Worm (Caenorhabditis elegans) whole organism, mixed stage, embryonic: ENCODE data around the gene F12D9.2.

Experiments
- M03D4.4 ChIP-seq: sonication (generic microtip); optimal IDR thresholded peaks from 2 replicates; lab custom pipeline; 2017; ENCODE audit warnings: mild to moderate bottlenecking, missing genetic modification characterization, missing compliant biosample characterization
- bed-3 ChIP-seq: fragments of 200-800 bp; sonication (Bioruptor generic); optimal IDR thresholded peaks from 3 replicates; lab custom pipeline; 2018; ENCODE audit warnings: mild to moderate bottlenecking, missing genetic modification characterization, moderate library complexity, missing compliant biosample characterization
- blmp-1 ChIP-seq: fragments of 150-350 bp; optimal IDR thresholded peaks from 2 replicates; lab custom pipeline; 2014; ENCODE audit warnings: missing biosample characterization, missing genetic modification characterization
- ceh-39 ChIP-seq: fragments of 150-350 bp; optimal IDR thresholded peaks from 2 replicates; lab custom pipeline; 2014; ENCODE audit warnings: missing biosample characterization, missing genetic modification characterization
- ceh-43 ChIP-seq: fragments of 200-800 bp; sonication (Bioruptor generic); optimal IDR thresholded peaks from 2 replicates; lab custom pipeline; 2018; ENCODE audit warnings: mild to moderate bottlenecking, missing genetic modification characterization, moderate library complexity, missing compliant biosample characterization
- ceh-83 ChIP-seq: fragments of 200-800 bp; sonication (Bioruptor generic); optimal IDR thresholded peaks from 2 replicates; lab custom pipeline; 2018; ENCODE audit warnings: mild to moderate bottlenecking, missing genetic modification characterization, missing compliant biosample characterization
- ces-1 ChIP-seq: fragments of 150-350 bp; optimal IDR thresholded peaks from 2 replicates; lab custom pipeline; 2014; ENCODE audit warnings: missing biosample characterization, missing genetic modification reagents, missing genetic modification characterization
- cnd-1 ChIP-seq: fragments of 200-800 bp; sonication (Bioruptor generic); optimal IDR thresholded peaks from 2 replicates; lab custom pipeline; 2018; ENCODE audit warnings: mild to moderate bottlenecking, missing genetic modification characterization, missing compliant biosample characterization
- drap-1 ChIP-seq: fragments of 200-800 bp; sonication (Bioruptor generic); optimal IDR thresholded peaks from 3 replicates; lab custom pipeline; 2018; ENCODE audit warnings: mild to moderate bottlenecking, missing genetic modification characterization, missing compliant biosample characterization
- elt-1 ChIP-seq: sonication (generic microtip); optimal IDR thresholded peaks from 2 replicates; lab custom pipeline; 2017; ENCODE audit warnings: missing genetic modification characterization, mild to moderate bottlenecking, missing compliant biosample characterization, antibody characterized with exemption, moderate library complexity, borderline replicate concordance; ENCODE audit not compliant: insufficient read depth
- elt-3 ChIP-seq: fragments of 150-350 bp; optimal IDR thresholded peaks from 2 replicates; lab custom pipeline; 2014; ENCODE audit warnings: missing biosample characterization, missing genetic modification characterization
- flh-1 ChIP-seq: fragments of 200-800 bp; sonication (Bioruptor generic); optimal IDR thresholded peaks from 2 replicates; lab custom pipeline; 2018; ENCODE audit warnings: mild to moderate bottlenecking, missing genetic modification characterization, moderate library complexity, missing compliant biosample characterization
- hlh-1 ChIP-seq: fragments of 150-350 bp; optimal IDR thresholded peaks from 2 replicates; lab custom pipeline; 2014; ENCODE audit warnings: missing biosample characterization, missing genetic modification reagents, missing genetic modification characterization
- lin-32 ChIP-seq: fragments of 200-800 bp; sonication (Bioruptor generic); optimal IDR thresholded peaks from 2 replicates; lab custom pipeline; 2018; ENCODE audit warnings: mild to moderate bottlenecking, missing genetic modification characterization, missing compliant biosample characterization
- lsy-2 ChIP-seq: fragments of 150-350 bp; optimal IDR thresholded peaks from 2 replicates; lab custom pipeline; 2014; ENCODE audit warnings: missing biosample characterization, missing genetic modification characterization
- mab-5 ChIP-seq: fragments of 150-350 bp; optimal IDR thresholded peaks from 2 replicates; lab custom pipeline; 2014; ENCODE audit warnings: missing biosample characterization, missing genetic modification characterization
- mep-1 ChIP-seq: fragments of 150-350 bp; optimal IDR thresholded peaks from 2 replicates; lab custom pipeline; 2017; ENCODE audit warnings: missing biosample characterization, missing genetic modification reagents, missing genetic modification characterization, inconsistent platforms
- mls-2 ChIP-seq: sonication (generic microtip); optimal IDR thresholded peaks from 2 replicates; lab custom pipeline; 2016; ENCODE audit warnings: mild to moderate bottlenecking, missing genetic modification characterization, moderate library complexity, missing compliant biosample characterization
- nhr-12 ChIP-seq: fragments of 150-350 bp; optimal IDR thresholded peaks from 2 replicates; lab custom pipeline; 2014; ENCODE audit warnings: missing biosample characterization, missing genetic modification characterization
- nhr-2 ChIP-seq: fragments of 150-350 bp; optimal IDR thresholded peaks from 2 replicates; lab custom pipeline; 2014; ENCODE audit warnings: missing biosample characterization, missing genetic modification characterization
- nhr-237 ChIP-seq: fragments of 150-350 bp; optimal IDR thresholded peaks from 2 replicates; lab custom pipeline; 2014; ENCODE audit warnings: missing biosample characterization, missing genetic modification characterization
- nhr-28 ChIP-seq: fragments of 150-350 bp; optimal IDR thresholded peaks from 2 replicates; lab custom pipeline; 2014; ENCODE audit warnings: missing biosample characterization, missing genetic modification characterization
- nhr-76 ChIP-seq: sonication (generic microtip); optimal IDR thresholded peaks from 2 replicates; lab custom pipeline; 2017; ENCODE audit warnings: missing biosample characterization, missing genetic modification characterization
- sem-2 ChIP-seq: fragments of 200-800 bp; sonication (Bioruptor generic); optimal IDR thresholded peaks from 2 replicates; lab custom pipeline; 2018; ENCODE audit warnings: mild to moderate bottlenecking, missing genetic modification characterization, missing compliant biosample characterization
- snpc-4 ChIP-seq: fragments of 150-350 bp; optimal IDR thresholded peaks from 2 replicates; lab custom pipeline; 2014; ENCODE audit warnings: missing biosample characterization, missing genetic modification characterization
- sptf-1 ChIP-seq: sonication (generic microtip); optimal IDR thresholded peaks from 2 replicates; lab custom pipeline; 2017; ENCODE audit warnings: mild to moderate bottlenecking, missing genetic modification characterization, moderate library complexity, missing compliant biosample characterization
- tbx-8 ChIP-seq: fragments of 200-800 bp; sonication (Bioruptor generic); optimal IDR thresholded peaks from 2 replicates; lab custom pipeline; 2018; ENCODE audit warnings: mild to moderate bottlenecking, missing genetic modification characterization, moderate library complexity, missing compliant biosample characterization
- unc-120 ChIP-seq: sonication (generic microtip); optimal IDR thresholded peaks from 2 replicates; lab custom pipeline; 2017; ENCODE audit warnings: missing genetic modification characterization, missing compliant biosample characterization; ENCODE audit not compliant: poor library complexity, severe bottlenecking
- unc-39 ChIP-seq: fragments of 150-350 bp; optimal IDR thresholded peaks from 2 replicates; lab custom pipeline; 2014; ENCODE audit warnings: missing biosample characterization, missing genetic modification characterization
- zip-8 ChIP-seq: fragments of 150-350 bp; optimal IDR thresholded peaks from 2 replicates; lab custom pipeline; 2014; ENCODE audit warnings: missing biosample characterization, missing genetic modification characterization
- ztf-11 ChIP-seq: fragments of 150-350 bp; optimal IDR thresholded peaks from 2 replicates; lab custom pipeline; 2014; ENCODE audit warnings: missing biosample characterization, missing genetic modification characterization

F12D9.2 gene

ce11 chrX:8675151-8675550 lies 28.3 kb upstream of the F12D9.2 start:
- no peak for TF ChIP-seq drap-1 (GFP tag; lab: Kevin White, UChicago)
- TF ChIP-seq blmp-1 (tag; lab: Kevin White, UChicago), result no peak
- TF ChIP-seq mls-2, result no peak
- no peak for TF ChIP-seq tbx-8 (GFP tag; lab: Kevin White, UChicago)
- TF ChIP-seq nhr-2 (tag; lab: Kevin White, UChicago), result no peak
- TF ChIP-seq elt-1 (tag; lab: Kevin White, UChicago), result no peak
- TF ChIP-seq, all 35 proteins: peak for 0

ce11 chrX:8674514-8674913 lies 27.6 kb upstream of the F12D9.2 start:
- no peak for TF ChIP-seq unc-39 (tag; lab: Kevin White, UChicago)
- TF ChIP-seq snpc-4, result no peak
- no peak for TF ChIP-seq mep-1 (tag; lab: Kevin White, UChicago)
- TF ChIP-seq nhr-12 (tag; lab: Kevin White, UChicago), result no peak
- TF ChIP-seq M03D4.4 (tag; lab: Kevin White, UChicago), result no peak
- no peak for TF ChIP-seq cnd-1
- TF ChIP-seq sptf-1 (tag; lab: Kevin White, UChicago), result no peak
- no peak for TF ChIP-seq zip-8 (tag; lab: Kevin White, UChicago)
- no peak for TF ChIP-seq unc-120 (tag; lab: Kevin White, UChicago)
- TF ChIP-seq bed-3, result no peak
- TF ChIP-seq ceh-39, result no peak
- no peak for TF ChIP-seq mls-2
- TF ChIP-seq lsy-2, result no peak
- no peak for TF ChIP-seq ceh-43 (GFP tag; lab: Kevin White, UChicago)
- TF ChIP-seq ces-1 (GFP tag; lab: Kevin White, UChicago), result no peak
- no peak for TF ChIP-seq flh-1 (GFP tag; lab: Kevin White, UChicago)
- no peak for TF ChIP-seq ztf-11 (tag; lab: Kevin White, UChicago)
- no peak for TF ChIP-seq sem-2
- no peak for TF ChIP-seq nhr-28 (tag; lab: Kevin White, UChicago)
- no peak for TF ChIP-seq ceh-83

ce11 chrX:8672760-8673159 lies 25.9 kb upstream of the F12D9.2 start, which contains the start of the genes K09E2.2 and K09E2.3:
Gene K09E2.2, plus strand, starts transcription at chrX:8673060.
Gene K09E2.3, plus strand, starts transcription at chrX:8673084.
- TF ChIP-seq nhr-76, result no peak
- TF ChIP-seq nhr-237 (tag; lab: Kevin White, UChicago), result no peak
- no peak for TF ChIP-seq elt-3 (tag; lab: Kevin White, UChicago)

ce11 chrX:8662452-8662851 lies 15.6 kb upstream of the F12D9.2 start:
- TF ChIP-seq mls-2 (peak; percentile 9), elt-1 (tag; lab: Kevin White, UChicago) (no peak), nhr-2 (tag; lab: Kevin White, UChicago) (peak; percentile 52), ces-1 (GFP tag; lab: Kevin White, UChicago) (peak; percentile 66), mab-5 (tag; lab: Kevin White, UChicago) (no peak), lin-32 (GFP tag; lab: Kevin White, UChicago) (peak; percentile 26), snpc-4 (no peak), zip-8 (tag; lab: Kevin White, UChicago) (no peak), cnd-1 (peak; percentile 54), elt-3 (tag; lab: Kevin White, UChicago) (no peak)

ce11 chrX:8660909-8661308 lies 14.0 kb upstream of the F12D9.2 start:
- peak; percentile 78 for TF ChIP-seq nhr-2 (tag; lab: Kevin White, UChicago)
- TF ChIP-seq cnd-1, result no peak
- TF ChIP-seq M03D4.4 (tag; lab: Kevin White, UChicago), result no peak
- peak; percentile 62 for TF ChIP-seq zip-8 (tag; lab: Kevin White, UChicago)

ce11 chrX:8660319-8660718 lies 13.4 kb upstream of the F12D9.2 start, which contains the start of gene rig-1:
Gene rig-1, plus strand, starts transcription at chrX:8660619.
- TF ChIP-seq nhr-76 (no peak), hlh-1 (tag; lab: Kevin White, UChicago) (no peak), nhr-2 (tag; lab: Kevin White, UChicago) (peak; percentile 51)
